Worm (Caenorhabditis elegans): Measurements from ENCODE around the gene cox-6B.

cox-6B gene

ce11 chrIII:2746553-2746952, 47.1 kb downstream of the cox-6B start, which contains the start of gene Y71H2AM.14:
Gene Y71H2AM.14, minus strand, starts transcription at chrIII:2746653.
- no peak for TF ChIP-seq mep-1 (tag; optimal IDR thresholded peaks at IDR 0.05)
- TF ChIP-seq lsy-2 (tag; optimal IDR thresholded peaks at IDR 0.05) = no peak
- no peak for TF ChIP-seq blmp-1 (tag; optimal IDR thresholded peaks at IDR 0.05)
- TF ChIP-seq nhr-2 (tag; optimal IDR thresholded peaks at IDR 0.05) = no peak
- no peak for TF ChIP-seq ces-1 (GFP tag; optimal IDR thresholded peaks at IDR 0.05)
- no peak for TF ChIP-seq unc-120 (tag; optimal IDR thresholded peaks at IDR 0.05; ENCODE audit: poor library complexity, severe bottlenecking)
- TF ChIP-seq ztf-11 (tag; optimal IDR thresholded peaks at IDR 0.05) = no peak
- no peak for TF ChIP-seq sptf-1 (tag; optimal IDR thresholded peaks at IDR 0.05)
- TF ChIP-seq nhr-76 (tag; optimal IDR thresholded peaks at IDR 0.05) = no peak
- TF ChIP-seq ceh-43 (GFP tag; optimal IDR thresholded peaks at IDR 0.05) = no peak
- no peak for TF ChIP-seq sem-2 (GFP tag; optimal IDR thresholded peaks at IDR 0.05)

ce11 chrIII:2756260-2756659, 56.8 kb downstream of the cox-6B start, which contains the start of gene gldi-9:
Gene gldi-9, minus strand, starts transcription at chrIII:2756360.
- TF ChIP-seq nhr-237 (tag; optimal IDR thresholded peaks at IDR 0.05) (no peak), hlh-1 (tag; optimal IDR thresholded peaks at IDR 0.05) (no peak), tbx-8 (GFP tag; optimal IDR thresholded peaks at IDR 0.05) (no peak), zip-8 (tag; optimal IDR thresholded peaks at IDR 0.05) (no peak)

- peak; percentile 9 for TF ChIP-seq ham-2 (GFP tag; optimal IDR thresholded peaks at IDR 0.05)
- TF ChIP-seq pha-4 (tag; optimal IDR thresholded peaks at IDR 0.05) = no peak
Observed at ce11 chrIII:2757478-2757877, 58.0 kb downstream of the cox-6B start.

DNA sequence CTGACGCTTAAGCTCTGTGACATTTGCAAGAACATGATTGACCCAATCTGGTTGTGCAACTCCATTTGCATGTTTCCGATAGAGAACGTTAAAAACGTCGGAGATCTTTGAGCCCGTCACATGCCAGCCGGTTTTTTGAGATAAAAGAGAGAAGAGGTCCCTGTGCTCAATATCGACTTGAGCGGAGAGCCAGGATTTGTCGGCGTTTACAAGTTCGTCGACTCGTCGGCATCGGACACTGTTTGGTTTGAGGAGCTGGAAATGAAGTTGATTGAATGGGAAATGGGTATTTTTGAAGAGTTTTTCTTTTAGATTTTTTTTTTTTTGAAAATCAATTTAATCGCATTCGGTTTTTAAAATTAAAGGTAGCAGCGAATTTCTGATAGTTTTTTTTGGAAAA, 58.6 kb downstream of the cox-6B start:
- TF ChIP-seq ztf-11 (tag; optimal IDR thresholded peaks at IDR 0.05) = no peak
- TF ChIP-seq elt-3 (tag; optimal IDR thresholded peaks at IDR 0.05) = no peak
- TF ChIP-seq elt-1 (tag; optimal IDR thresholded peaks at IDR 0.05; ENCODE audit: borderline replicate concordance, insufficient read depth) = no peak
- no peak for TF ChIP-seq nhr-28 (tag; optimal IDR thresholded peaks at IDR 0.05)
- TF ChIP-seq nhr-2 (tag; optimal IDR thresholded peaks at IDR 0.05) = no peak
- TF ChIP-seq mls-2 (tag; optimal IDR thresholded peaks at IDR 0.05) = no peak
- no peak for TF ChIP-seq mep-1 (tag; optimal IDR thresholded peaks at IDR 0.05)
- TF ChIP-seq ceh-39 (tag; optimal IDR thresholded peaks at IDR 0.05) = no peak
- TF ChIP-seq nhr-12 (tag; optimal IDR thresholded peaks at IDR 0.05) = no peak
- TF ChIP-seq mab-5 (tag; optimal IDR thresholded peaks at IDR 0.05) = no peak
- TF ChIP-seq lin-32 (GFP tag; optimal IDR thresholded peaks at IDR 0.05) = no peak
- no peak for TF ChIP-seq ces-1 (GFP tag; optimal IDR thresholded peaks at IDR 0.05)
- no peak for TF ChIP-seq zip-8 (tag; optimal IDR thresholded peaks at IDR 0.05)
- no peak for TF ChIP-seq bed-3 (GFP tag; optimal IDR thresholded peaks at IDR 0.05)
- no peak for TF ChIP-seq snpc-4 (tag; optimal IDR thresholded peaks at IDR 0.05)

- TF ChIP-seq ceh-83 (GFP tag; optimal IDR thresholded peaks at IDR 0.05) = no peak
- no peak for TF ChIP-seq lsy-2 (tag; optimal IDR thresholded peaks at IDR 0.05)
- no peak for TF ChIP-seq hlh-1 (tag; optimal IDR thresholded peaks at IDR 0.05)
- no peak for TF ChIP-seq mls-2 (tag; optimal IDR thresholded peaks at IDR 0.05)
- no peak for TF ChIP-seq bed-3 (GFP tag; optimal IDR thresholded peaks at IDR 0.05)
- TF ChIP-seq nhr-12 (tag; optimal IDR thresholded peaks at IDR 0.05) = no peak
- TF ChIP-seq ces-1 (GFP tag; optimal IDR thresholded peaks at IDR 0.05) = no peak
- no peak for TF ChIP-seq ceh-43 (GFP tag; optimal IDR thresholded peaks at IDR 0.05)
- no peak for TF ChIP-seq unc-62 (GFP tag; optimal IDR thresholded peaks at IDR 0.05)
- no peak for TF ChIP-seq ceh-39 (tag; optimal IDR thresholded peaks at IDR 0.05)
- no peak for TF ChIP-seq blmp-1 (tag; optimal IDR thresholded peaks at IDR 0.05)
- TF ChIP-seq sem-2 (GFP tag; optimal IDR thresholded peaks at IDR 0.05) = no peak
- no peak for TF ChIP-seq nhr-76 (tag; optimal IDR thresholded peaks at IDR 0.05)
- no peak for TF ChIP-seq mab-5 (tag; optimal IDR thresholded peaks at IDR 0.05)
- no peak for TF ChIP-seq pha-4 (tag; optimal IDR thresholded peaks at IDR 0.05)
- no peak for TF ChIP-seq drap-1 (GFP tag; optimal IDR thresholded peaks at IDR 0.05)
- TF ChIP-seq elt-3 (tag; optimal IDR thresholded peaks at IDR 0.05) = no peak
- TF ChIP-seq zip-8 (tag; optimal IDR thresholded peaks at IDR 0.05) = no peak
- no peak for TF ChIP-seq unc-39 (tag; optimal IDR thresholded peaks at IDR 0.05)
- no peak for TF ChIP-seq sptf-1 (tag; optimal IDR thresholded peaks at IDR 0.05)
Observed at ce11 chrIII:2759308-2759707, 59.8 kb downstream of the cox-6B start.

ce11 chrIII:2760726-2761125, 61.3 kb downstream of the cox-6B start, which contains the start of gene pho-9:
Gene pho-9, minus strand, starts transcription at chrIII:2760816.
- TF ChIP-seq snpc-4 (tag; optimal IDR thresholded peaks at IDR 0.05) (no peak), lin-13 (tag; optimal IDR thresholded peaks at IDR 0.05) (no peak), sptf-1 (tag; optimal IDR thresholded peaks at IDR 0.05) (no peak), sem-2 (GFP tag; optimal IDR thresholded peaks at IDR 0.05) (no peak), unc-62 (GFP tag; optimal IDR thresholded peaks at IDR 0.05) (no peak), bed-3 (GFP tag; optimal IDR thresholded peaks at IDR 0.05) (no peak), unc-120 (tag; optimal IDR thresholded peaks at IDR 0.05; ENCODE audit: poor library complexity, severe bottlenecking) (no peak), mep-1 (tag; optimal IDR thresholded peaks at IDR 0.05) (no peak), ceh-43 (GFP tag; optimal IDR thresholded peaks at IDR 0.05) (no peak), M03D4.4 (tag; optimal IDR thresholded peaks at IDR 0.05) (no peak), ces-1 (GFP tag; optimal IDR thresholded peaks at IDR 0.05) (no peak)

Measured in whole organism, mixed stage, embryonic.